Worm (Caenorhabditis elegans): ENCODE results near the gene ceh-79.

DNA sequence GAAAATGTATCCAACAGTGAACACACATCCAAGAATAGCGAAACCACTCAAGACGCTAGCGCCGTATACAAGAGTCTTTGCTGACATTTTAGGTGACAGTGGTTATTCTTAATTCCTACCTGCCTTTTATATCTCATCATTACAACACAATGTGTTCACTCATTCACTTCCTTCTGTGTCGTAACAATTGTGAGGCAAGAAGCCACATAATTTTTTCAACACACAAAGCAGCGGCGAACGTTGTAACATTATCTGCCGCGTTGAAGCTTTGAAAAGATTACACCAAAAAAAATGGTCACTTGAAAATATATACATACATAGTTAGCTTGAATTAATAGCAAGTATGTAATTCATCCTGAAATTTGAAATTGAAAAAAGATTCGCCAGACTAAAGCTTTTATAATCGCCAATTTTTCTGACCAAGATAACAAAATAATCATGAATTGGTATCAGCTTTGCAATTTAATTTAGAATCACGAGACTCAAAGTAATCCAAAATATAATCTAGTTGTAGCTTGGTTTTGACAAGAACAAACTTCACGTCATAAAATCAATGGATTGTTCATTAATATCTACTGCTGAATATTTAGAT lies 16.4 kb downstream of the ceh-79 start, which contains the start of the genes col-161 and srh-18:
- TF ChIP-seq lsy-27 (tag; optimal IDR thresholded peaks at IDR 0.05; ENCODE audit: borderline replicate concordance, insufficient read depth): no peak
- TF ChIP-seq snpc-4 (GFP tag; optimal IDR thresholded peaks at IDR 0.05): no peak
- no peak for TF ChIP-seq snpc-4 (tag; optimal IDR thresholded peaks at IDR 0.05)
- no peak for TF ChIP-seq B0019.2 (GFP tag; conservative IDR thresholded peaks at IDR 0.05)
